Fruit fly (Drosophila melanogaster) whole organism, embryonic: ENCODE results near the gene CG15046.

ENCODE experiments used
- Atf3 ChIP-seq: fragments of 200-800 bp; sonication (Bioruptor generic); optimal IDR thresholded peaks from 3 replicates; lab custom pipeline; 2016; ENCODE audit warnings: missing biosample characterization, missing genetic modification characterization
- BtbVII ChIP-seq: fragments of 200-800 bp; sonication (Bioruptor generic); optimal IDR thresholded peaks from 3 replicates; lab custom pipeline; 2017; ENCODE audit warnings: missing biosample characterization, mild to moderate bottlenecking, missing genetic modification characterization
- CG10274 ChIP-seq: fragments of 200-800 bp; sonication (Bioruptor generic); optimal IDR thresholded peaks from 3 replicates; lab custom pipeline; 2017; ENCODE audit warnings: missing biosample characterization, mild to moderate bottlenecking, missing genetic modification characterization
- CG10366 ChIP-seq: fragments of 200-800 bp; sonication (Bioruptor generic); IDR thresholded peaks from 2 replicates; pipeline ENCODE4 v1.3.6; 2022; ENCODE audit warnings: missing biosample characterization, missing genetic modification characterization
- CG12155 ChIP-seq: fragments of 200-800 bp; sonication (Bioruptor generic); optimal IDR thresholded peaks from 3 replicates; lab custom pipeline; 2016; ENCODE audit warnings: missing biosample characterization, missing genetic modification characterization
- CG13624 ChIP-seq: fragments of 200-800 bp; sonication (Bioruptor generic); optimal IDR thresholded peaks from 2 replicates; lab custom pipeline; 2016; ENCODE audit warnings: missing biosample characterization, missing genetic modification characterization
- CG14860 ChIP-seq: fragments of 200-800 bp; sonication (Bioruptor generic); IDR thresholded peaks from 3 replicates; pipeline ENCODE4 v1.3.6; 2022; ENCODE audit warnings: missing biosample characterization, missing genetic modification characterization; ENCODE audit not compliant: partially characterized antibody
- CG1529 ChIP-seq: fragments of 200-800 bp; sonication (Bioruptor generic); optimal IDR thresholded peaks from 3 replicates; lab custom pipeline; 2018; ENCODE audit warnings: missing biosample characterization, missing genetic modification characterization
- CG15696 ChIP-seq: fragments of 200-800 bp; sonication (Bioruptor generic); optimal IDR thresholded peaks from 2 replicates; lab custom pipeline; 2019; ENCODE audit warnings: missing biosample characterization, mild to moderate bottlenecking, missing genetic modification characterization, moderate library complexity
- CG16779 ChIP-seq: fragments of 200-800 bp; sonication (Bioruptor generic); IDR thresholded peaks from 2 replicates; pipeline ENCODE4 v1.3.6; 2022; ENCODE audit warnings: missing biosample characterization, missing genetic modification characterization
- CG30431 ChIP-seq: fragments of 200-800 bp; sonication (Bioruptor generic); optimal IDR thresholded peaks from 2 replicates; lab custom pipeline; 2017; ENCODE audit warnings: missing biosample characterization, missing genetic modification characterization
- CG3163 ChIP-seq: fragments of 200-800 bp; sonication (Bioruptor generic); optimal IDR thresholded peaks from 3 replicates; lab custom pipeline; 2016; ENCODE audit warnings: missing biosample characterization, missing genetic modification characterization
- CG3407 ChIP-seq: fragments of 200-800 bp; sonication (Bioruptor generic); optimal IDR thresholded peaks from 2 replicates; lab custom pipeline; 2018; ENCODE audit warnings: missing biosample characterization, mild to moderate bottlenecking, missing genetic modification characterization
- CG34224 ChIP-seq: fragments of 200-800 bp; sonication (Bioruptor generic); IDR thresholded peaks from 3 replicates; pipeline ENCODE4 v1.3.6; 2022; ENCODE audit warnings: missing biosample characterization, missing genetic modification characterization; ENCODE audit not compliant: partially characterized antibody
- CG34422 ChIP-seq: fragments of 200-800 bp; sonication (Bioruptor generic); IDR thresholded peaks from 3 replicates; pipeline ENCODE4 v1.3.6; 2022; ENCODE audit warnings: missing biosample characterization, missing genetic modification characterization
- CG4707 ChIP-seq: fragments of 200-800 bp; sonication (Bioruptor generic); optimal IDR thresholded peaks from 2 replicates; lab custom pipeline; 2018; ENCODE audit warnings: missing biosample characterization, mild to moderate bottlenecking, missing genetic modification characterization, moderate library complexity
- CG4854 ChIP-seq: fragments of 200-800 bp; sonication (Bioruptor generic); optimal IDR thresholded peaks from 2 replicates; lab custom pipeline; 2016; ENCODE audit warnings: missing biosample characterization, missing genetic modification characterization, inconsistent platforms
- CG5245 ChIP-seq: fragments of 200-800 bp; sonication (Bioruptor generic); optimal IDR thresholded peaks from 3 replicates; lab custom pipeline; 2016; ENCODE audit warnings: missing biosample characterization, missing genetic modification characterization
- CG6813 ChIP-seq: fragments of 200-800 bp; sonication (Bioruptor generic); optimal IDR thresholded peaks from 2 replicates; lab custom pipeline; 2017; ENCODE audit warnings: missing biosample characterization, missing genetic modification characterization, mild to moderate bottlenecking, moderate library complexity, missing genetic modification reagents
- CG7372 ChIP-seq: fragments of 200-800 bp; sonication (Bioruptor generic); IDR thresholded peaks from 2 replicates; pipeline ENCODE4 v1.3.6; 2022; ENCODE audit warnings: missing biosample characterization, missing genetic modification characterization
- CG8281 ChIP-seq: fragments of 200-800 bp; sonication (Bioruptor generic); optimal IDR thresholded peaks from 2 replicates; lab custom pipeline; 2018; ENCODE audit warnings: missing biosample characterization, mild to moderate bottlenecking, missing genetic modification characterization, moderate library complexity
- CG8944 ChIP-seq: fragments of 200-800 bp; sonication (Bioruptor generic); optimal IDR thresholded peaks from 3 replicates; lab custom pipeline; 2016; ENCODE audit warnings: missing biosample characterization, missing genetic modification characterization
- Chrac-16 ChIP-seq: fragments of 200-800 bp; sonication (Bioruptor generic); optimal IDR thresholded peaks from 3 replicates; lab custom pipeline; 2016; ENCODE audit warnings: missing biosample characterization, missing genetic modification characterization
- Hand ChIP-seq: fragments of 200-800 bp; sonication (Bioruptor generic); optimal IDR thresholded peaks from 2 replicates; lab custom pipeline; 2017; ENCODE audit warnings: mild to moderate bottlenecking, missing biosample characterization, missing genetic modification reagents, missing genetic modification characterization
- Hmx ChIP-seq: fragments of 200-800 bp; sonication (Bioruptor generic); optimal IDR thresholded peaks from 2 replicates; lab custom pipeline; 2016; ENCODE audit warnings: missing biosample characterization, missing genetic modification characterization
- Hr39 ChIP-seq: fragments of >200 bp; optimal IDR thresholded peaks from 2 replicates; lab custom pipeline; 2017
- Lim3 ChIP-seq: fragments of 200-800 bp; sonication (Bioruptor generic); IDR thresholded peaks from 2 replicates; pipeline ENCODE4 v1.3.6; 2022; ENCODE audit warnings: missing biosample characterization, missing genetic modification characterization
- Mad ChIP-seq: fragments of 200-800 bp; sonication (Bioruptor generic); optimal IDR thresholded peaks from 2 replicates; lab custom pipeline; 2016; ENCODE audit warnings: missing biosample characterization, missing genetic modification characterization
- Ssrp ChIP-seq: fragments of 200-800 bp; sonication (Bioruptor generic); optimal IDR thresholded peaks from 2 replicates; lab custom pipeline; 2018; ENCODE audit warnings: missing biosample characterization, mild to moderate bottlenecking, missing genetic modification characterization, moderate library complexity
- Xrp1 ChIP-seq: fragments of 200-800 bp; sonication (Bioruptor generic); IDR thresholded peaks from 2 replicates; pipeline ENCODE4 v1.3.6; 2022; ENCODE audit warnings: missing biosample characterization, missing genetic modification characterization
- aop ChIP-seq: fragments of 200-800 bp; sonication (Bioruptor generic); IDR thresholded peaks from 2 replicates; pipeline ENCODE4 v1.3.6; 2022; ENCODE audit warnings: missing biosample characterization, missing genetic modification characterization
- ap ChIP-seq: fragments of 200-800 bp; sonication (Bioruptor generic); IDR thresholded peaks from 2 replicates; pipeline ENCODE4 v1.3.6; 2022; ENCODE audit warnings: missing biosample characterization, missing genetic modification characterization
- cato ChIP-seq: fragments of 200-800 bp; sonication (Bioruptor generic); optimal IDR thresholded peaks from 2 replicates; lab custom pipeline; 2016; ENCODE audit warnings: missing biosample characterization, missing genetic modification characterization, borderline replicate concordance
- chinmo ChIP-seq: fragments of 200-800 bp; sonication (Bioruptor generic); IDR thresholded peaks from 4 replicates; pipeline ENCODE4 v1.3.6; 2022; ENCODE audit warnings: missing biosample characterization, missing genetic modification characterization; ENCODE audit not compliant: partially characterized antibody
- crc ChIP-seq: fragments of 200-800 bp; sonication (Bioruptor generic); optimal IDR thresholded peaks from 2 replicates; lab custom pipeline; 2016; ENCODE audit warnings: missing biosample characterization, missing genetic modification characterization
- croc ChIP-seq: fragments of 200-800 bp; sonication (Bioruptor generic); conservative IDR thresholded peaks from 3 replicates; pipeline ENCODE4 v1.3.6; 2022; ENCODE audit warnings: missing biosample characterization, missing genetic modification characterization
- emc ChIP-seq: fragments of 200-800 bp; sonication (Bioruptor generic); optimal IDR thresholded peaks from 2 replicates; lab custom pipeline; 2016; ENCODE audit warnings: missing biosample characterization, missing genetic modification characterization
- fd64A ChIP-seq: fragments of 200-800 bp; sonication (Bioruptor generic); optimal IDR thresholded peaks from 3 replicates; lab custom pipeline; 2018; ENCODE audit warnings: missing biosample characterization, mild to moderate bottlenecking, missing genetic modification characterization
- gem ChIP-seq: fragments of 200-800 bp; sonication (Bioruptor generic); optimal IDR thresholded peaks from 2 replicates; lab custom pipeline; 2019; ENCODE audit warnings: missing biosample characterization, mild to moderate bottlenecking, missing genetic modification characterization, moderate library complexity
- ind ChIP-seq: fragments of 200-800 bp; sonication (Bioruptor generic); optimal IDR thresholded peaks from 3 replicates; lab custom pipeline; 2016; ENCODE audit warnings: missing biosample characterization, missing genetic modification characterization
- lola ChIP-seq, 3 experiments: fragments of >200 bp in 2 of 3; fragments of 200-800 bp in 1 of 3; sonication (Bioruptor generic) in 1 of 3; optimal IDR thresholded peaks; 2 replicates each; lab custom pipeline; 2017 to 2019; ENCODE audit warnings: missing biosample characterization in 3 of 3, missing genetic modification characterization in 3 of 3, mild to moderate bottlenecking in 1 of 3, moderate library complexity in 1 of 3
- pros ChIP-seq: fragments of 200-800 bp; sonication (Bioruptor generic); optimal IDR thresholded peaks from 3 replicates; lab custom pipeline; 2019; ENCODE audit warnings: missing biosample characterization, mild to moderate bottlenecking, missing genetic modification characterization, moderate library complexity
- ro ChIP-seq: fragments of 200-800 bp; sonication (Bioruptor generic); IDR thresholded peaks from 2 replicates; pipeline ENCODE4 v1.3.6; 2022; ENCODE audit warnings: missing biosample characterization, missing genetic modification characterization
- sens ChIP-seq: fragments of 200-800 bp; sonication (Bioruptor generic); peaks from one replicate; lab custom pipeline; 2016; ENCODE audit warnings: missing biosample characterization, missing genetic modification characterization
- sima ChIP-seq: fragments of 200-800 bp; sonication (Bioruptor generic); optimal IDR thresholded peaks from 2 replicates; lab custom pipeline; 2016; ENCODE audit warnings: missing biosample characterization, missing genetic modification characterization
- slou ChIP-seq: fragments of 200-800 bp; sonication (Bioruptor generic); optimal IDR thresholded peaks from 3 replicates; lab custom pipeline; 2016; ENCODE audit warnings: missing biosample characterization, missing genetic modification characterization
- trh ChIP-seq: fragments of 200-800 bp; sonication (Bioruptor generic); optimal IDR thresholded peaks from 2 replicates; lab custom pipeline; 2016; ENCODE audit warnings: missing biosample characterization, missing genetic modification characterization
- zen ChIP-seq: fragments of 200-800 bp; sonication (Bioruptor generic); optimal IDR thresholded peaks from 3 replicates; lab custom pipeline; 2018; ENCODE audit warnings: missing biosample characterization, mild to moderate bottlenecking, missing genetic modification characterization, moderate library complexity
- zf30C ChIP-seq: fragments of 200-800 bp; sonication (Bioruptor generic); optimal IDR thresholded peaks from 3 replicates; lab custom pipeline; 2018; ENCODE audit warnings: missing biosample characterization, mild to moderate bottlenecking, missing genetic modification characterization

Gene CG15046

dm6 chrX:18506639-18507528, 17.5 kb upstream of the CG15046 start (continued):
- peak; percentile 52; the same call in 1 of the 2 replicates for TF ChIP-seq ro
- TF ChIP-seq Lim3 (GFP tag; lab: Robert Waterston, UW) = no peak
- peak; percentile 54 for TF ChIP-seq zen (tag; lab: Kevin White, UChicago)
- peak; percentile 59 for TF ChIP-seq slou
- TF ChIP-seq CG8281 = no peak
- TF ChIP-seq BtbVII (GFP tag; lab: Kevin White, UChicago) = peak; percentile 78
- peak; percentile 68 for TF ChIP-seq CG4854 (GFP tag; lab: Kevin White, UChicago)
- peak; percentile 48 for TF ChIP-seq CG4707 (GFP tag; lab: Kevin White, UChicago)
- TF ChIP-seq chinmo = peak; percentile 67; the same call in 1 of the 4 replicates
- peak; percentile 74 for TF ChIP-seq CG16779 (GFP tag; lab: Robert Waterston, UW)
- peak; percentile 30 for TF ChIP-seq crc (GFP tag; lab: Kevin White, UChicago)
- TF ChIP-seq emc = peak; percentile 19
- peak; percentile 84 for TF ChIP-seq ind (GFP tag; lab: Kevin White, UChicago)
- peak; percentile 62 for TF ChIP-seq Ssrp
- TF ChIP-seq CG34422 (GFP tag; lab: Robert Waterston, UW) = peak; percentile 86
- no peak for TF ChIP-seq CG34224 (GFP tag; lab: Robert Waterston, UW)
- peak; percentile 64 for TF ChIP-seq CG13624 (GFP tag; lab: Kevin White, UChicago)
- TF ChIP-seq Hand (GFP tag; lab: Kevin White, UChicago) = peak; percentile 35
- TF ChIP-seq CG8944 (GFP tag; lab: Kevin White, UChicago) = peak; percentile 60
- TF ChIP-seq CG14860 (GFP tag; lab: Robert Waterston, UW) = no peak
- peak; percentile 43 for TF ChIP-seq CG3163
- TF ChIP-seq cato (GFP tag; lab: Kevin White, UChicago) = peak; percentile 62
- TF ChIP-seq CG1529 (GFP tag; lab: Kevin White, UChicago) = peak; percentile 31
- no peak for TF ChIP-seq trh (GFP tag; lab: Kevin White, UChicago)
- peak; percentile 83 for TF ChIP-seq gem (tag; lab: Kevin White, UChicago)
- TF ChIP-seq sens (GFP tag; lab: Kevin White, UChicago) = peak; percentile 96
- peak; percentile 33 for TF ChIP-seq Atf3 (GFP tag; lab: Kevin White, UChicago)
- TF ChIP-seq CG10366 (GFP tag; lab: Robert Waterston, UW) = peak; percentile 74
- TF ChIP-seq ap (GFP tag; lab: Robert Waterston, UW) = peak; percentile 76
- peak; percentile 51; the same call in 2 of the 3 replicates for TF ChIP-seq croc (GFP tag; lab: Robert Waterston, UW)
- peak; percentile 15 for TF ChIP-seq Hmx (GFP tag; lab: Kevin White, UChicago)
- TF ChIP-seq CG12155 (GFP tag; lab: Kevin White, UChicago) = peak; percentile 76
- peak in 1 of 3 experiments; percentile 48 for TF ChIP-seq lola (GFP tag; optimal IDR thresholded peaks at IDR 0.05; lab: Kevin White, UChicago)
- peak; percentile 74 for TF ChIP-seq CG5245 (GFP tag; lab: Kevin White, UChicago)
- TF ChIP-seq CG30431 (GFP tag; lab: Kevin White, UChicago) = peak; percentile 60
- TF ChIP-seq Hr39 (lab: Kevin White, UChicago) = no peak
- TF ChIP-seq pros (GFP tag; lab: Kevin White, UChicago) = peak; percentile 76
- peak; percentile 9 for TF ChIP-seq CG15696 (tag; lab: Kevin White, UChicago)
- TF ChIP-seq zf30C (GFP tag; lab: Kevin White, UChicago) = peak; percentile 85
- TF ChIP-seq Chrac-16 (GFP tag; lab: Kevin White, UChicago) = peak; percentile 69
- peak; percentile 43; the same call in 1 of the 2 replicates for TF ChIP-seq CG7372 (GFP tag; lab: Robert Waterston, UW)
- TF ChIP-seq CG10274 (GFP tag; lab: Kevin White, UChicago) = peak; percentile 26
- peak; percentile 26 for TF ChIP-seq CG3407 (GFP tag; lab: Kevin White, UChicago)
- TF ChIP-seq Xrp1 = peak; percentile 91
- peak; percentile 59 for TF ChIP-seq Mad (GFP tag; lab: Kevin White, UChicago)
- TF ChIP-seq fd64A (GFP tag; lab: Kevin White, UChicago) = no peak
- TF ChIP-seq aop (GFP tag; lab: Robert Waterston, UW) = peak; percentile 34; the same call in 1 of the 2 replicates
- peak; percentile 56 for TF ChIP-seq sima
- peak; percentile 83 for TF ChIP-seq CG6813
